Worm (Caenorhabditis elegans) whole organism, mixed stage, embryonic: ENCODE data around the gene srd-12.

Source experiments
- M03D4.4 ChIP-seq: sonication (generic microtip); optimal IDR thresholded peaks from 2 replicates; lab custom pipeline; 2017; ENCODE audit warnings: mild to moderate bottlenecking, missing genetic modification characterization, missing compliant biosample characterization
- blmp-1 ChIP-seq: fragments of 150-350 bp; optimal IDR thresholded peaks from 2 replicates; lab custom pipeline; 2014; ENCODE audit warnings: missing biosample characterization, missing genetic modification characterization
- ceh-39 ChIP-seq: fragments of 150-350 bp; optimal IDR thresholded peaks from 2 replicates; lab custom pipeline; 2014; ENCODE audit warnings: missing biosample characterization, missing genetic modification characterization
- ceh-43 ChIP-seq: fragments of 200-800 bp; sonication (Bioruptor generic); optimal IDR thresholded peaks from 2 replicates; lab custom pipeline; 2018; ENCODE audit warnings: mild to moderate bottlenecking, missing genetic modification characterization, moderate library complexity, missing compliant biosample characterization
- ceh-83 ChIP-seq: fragments of 200-800 bp; sonication (Bioruptor generic); optimal IDR thresholded peaks from 2 replicates; lab custom pipeline; 2018; ENCODE audit warnings: mild to moderate bottlenecking, missing genetic modification characterization, missing compliant biosample characterization
- ces-1 ChIP-seq: fragments of 150-350 bp; optimal IDR thresholded peaks from 2 replicates; lab custom pipeline; 2014; ENCODE audit warnings: missing biosample characterization, missing genetic modification reagents, missing genetic modification characterization
- drap-1 ChIP-seq: fragments of 200-800 bp; sonication (Bioruptor generic); optimal IDR thresholded peaks from 3 replicates; lab custom pipeline; 2018; ENCODE audit warnings: mild to moderate bottlenecking, missing genetic modification characterization, missing compliant biosample characterization
- elt-1 ChIP-seq: sonication (generic microtip); optimal IDR thresholded peaks from 2 replicates; lab custom pipeline; 2017; ENCODE audit warnings: missing genetic modification characterization, mild to moderate bottlenecking, missing compliant biosample characterization, antibody characterized with exemption, moderate library complexity, borderline replicate concordance; ENCODE audit not compliant: insufficient read depth
- flh-1 ChIP-seq: fragments of 200-800 bp; sonication (Bioruptor generic); optimal IDR thresholded peaks from 2 replicates; lab custom pipeline; 2018; ENCODE audit warnings: mild to moderate bottlenecking, missing genetic modification characterization, moderate library complexity, missing compliant biosample characterization
- ham-2 ChIP-seq: fragments of 200-800 bp; sonication (Bioruptor generic); optimal IDR thresholded peaks from 2 replicates; lab custom pipeline; 2018; ENCODE audit warnings: mild to moderate bottlenecking, missing genetic modification characterization, missing compliant biosample characterization
- hlh-1 ChIP-seq: fragments of 150-350 bp; optimal IDR thresholded peaks from 2 replicates; lab custom pipeline; 2014; ENCODE audit warnings: missing biosample characterization, missing genetic modification reagents, missing genetic modification characterization
- lin-13 ChIP-seq: fragments of 150-350 bp; optimal IDR thresholded peaks from 2 replicates; lab custom pipeline; 2014; ENCODE audit warnings: missing biosample characterization, missing genetic modification characterization
- lin-32 ChIP-seq: fragments of 200-800 bp; sonication (Bioruptor generic); optimal IDR thresholded peaks from 2 replicates; lab custom pipeline; 2018; ENCODE audit warnings: mild to moderate bottlenecking, missing genetic modification characterization, missing compliant biosample characterization
- mab-5 ChIP-seq: fragments of 150-350 bp; optimal IDR thresholded peaks from 2 replicates; lab custom pipeline; 2014; ENCODE audit warnings: missing biosample characterization, missing genetic modification characterization
- mep-1 ChIP-seq: fragments of 150-350 bp; optimal IDR thresholded peaks from 2 replicates; lab custom pipeline; 2017; ENCODE audit warnings: missing biosample characterization, missing genetic modification reagents, missing genetic modification characterization, inconsistent platforms
- mls-2 ChIP-seq: sonication (generic microtip); optimal IDR thresholded peaks from 2 replicates; lab custom pipeline; 2016; ENCODE audit warnings: mild to moderate bottlenecking, missing genetic modification characterization, moderate library complexity, missing compliant biosample characterization
- nhr-12 ChIP-seq: fragments of 150-350 bp; optimal IDR thresholded peaks from 2 replicates; lab custom pipeline; 2014; ENCODE audit warnings: missing biosample characterization, missing genetic modification characterization
- nhr-2 ChIP-seq: fragments of 150-350 bp; optimal IDR thresholded peaks from 2 replicates; lab custom pipeline; 2014; ENCODE audit warnings: missing biosample characterization, missing genetic modification characterization
- nhr-237 ChIP-seq: fragments of 150-350 bp; optimal IDR thresholded peaks from 2 replicates; lab custom pipeline; 2014; ENCODE audit warnings: missing biosample characterization, missing genetic modification characterization
- nhr-76 ChIP-seq: sonication (generic microtip); optimal IDR thresholded peaks from 2 replicates; lab custom pipeline; 2017; ENCODE audit warnings: missing biosample characterization, missing genetic modification characterization
- pha-4 ChIP-seq: fragments of 150-350 bp; optimal IDR thresholded peaks from 2 replicates; lab custom pipeline; 2018; ENCODE audit warnings: missing biosample characterization, missing genetic modification reagents, missing genetic modification characterization
- snpc-4 ChIP-seq: fragments of 150-350 bp; optimal IDR thresholded peaks from 2 replicates; lab custom pipeline; 2014; ENCODE audit warnings: missing biosample characterization, missing genetic modification characterization
- sptf-1 ChIP-seq: sonication (generic microtip); optimal IDR thresholded peaks from 2 replicates; lab custom pipeline; 2017; ENCODE audit warnings: mild to moderate bottlenecking, missing genetic modification characterization, moderate library complexity, missing compliant biosample characterization
- tbx-8 ChIP-seq: fragments of 200-800 bp; sonication (Bioruptor generic); optimal IDR thresholded peaks from 2 replicates; lab custom pipeline; 2018; ENCODE audit warnings: mild to moderate bottlenecking, missing genetic modification characterization, moderate library complexity, missing compliant biosample characterization
- unc-120 ChIP-seq: sonication (generic microtip); optimal IDR thresholded peaks from 2 replicates; lab custom pipeline; 2017; ENCODE audit warnings: missing genetic modification characterization, missing compliant biosample characterization; ENCODE audit not compliant: poor library complexity, severe bottlenecking
- unc-62 ChIP-seq: fragments of 150-350 bp; optimal IDR thresholded peaks from 2 replicates; lab custom pipeline; 2014; ENCODE audit warnings: missing biosample characterization, missing genetic modification reagents, missing genetic modification characterization
- ztf-11 ChIP-seq: fragments of 150-350 bp; optimal IDR thresholded peaks from 2 replicates; lab custom pipeline; 2014; ENCODE audit warnings: missing biosample characterization, missing genetic modification characterization

The srd-12 gene

ce11 chrIV:5600316-5600715, 29.7 kb downstream of the srd-12 start:
- TF ChIP-seq ces-1 (GFP tag; lab: Kevin White, UChicago) (peak; percentile 47), nhr-12 (tag; lab: Kevin White, UChicago) (no peak), elt-1 (tag; lab: Kevin White, UChicago) (no peak), ceh-39 (peak; percentile 43), ham-2 (GFP tag; lab: Kevin White, UChicago) (peak; percentile 54), nhr-2 (peak; percentile 78), blmp-1 (tag; lab: Kevin White, UChicago) (no peak), ceh-43 (no peak), nhr-76 (tag; lab: Kevin White, UChicago) (no peak), mls-2 (tag; lab: Kevin White, UChicago) (peak; percentile 56), ceh-83 (GFP tag; lab: Kevin White, UChicago) (no peak), unc-62 (GFP tag; lab: Kevin White, UChicago) (peak; percentile 43), pha-4 (peak; percentile 97), mab-5 (tag; lab: Kevin White, UChicago) (no peak), sptf-1 (tag; lab: Kevin White, UChicago) (peak; percentile 37), ztf-11 (tag; lab: Kevin White, UChicago) (peak; percentile 38), lin-13 (tag; lab: Kevin White, UChicago) (peak; percentile 68), mep-1 (tag; lab: Kevin White, UChicago) (peak; percentile 27), M03D4.4 (no peak), snpc-4 (tag; lab: Kevin White, UChicago) (no peak), drap-1 (GFP tag; lab: Kevin White, UChicago) (peak; percentile 0), unc-120 (tag; lab: Kevin White, UChicago) (peak; percentile 78), hlh-1 (tag; lab: Kevin White, UChicago) (peak; percentile 39)

- no peak for TF ChIP-seq mab-5 (tag; lab: Kevin White, UChicago)
These were observed 31.4 kb downstream of the srd-12 start for ce11 chrIV:5598515-5599132.

DNA sequence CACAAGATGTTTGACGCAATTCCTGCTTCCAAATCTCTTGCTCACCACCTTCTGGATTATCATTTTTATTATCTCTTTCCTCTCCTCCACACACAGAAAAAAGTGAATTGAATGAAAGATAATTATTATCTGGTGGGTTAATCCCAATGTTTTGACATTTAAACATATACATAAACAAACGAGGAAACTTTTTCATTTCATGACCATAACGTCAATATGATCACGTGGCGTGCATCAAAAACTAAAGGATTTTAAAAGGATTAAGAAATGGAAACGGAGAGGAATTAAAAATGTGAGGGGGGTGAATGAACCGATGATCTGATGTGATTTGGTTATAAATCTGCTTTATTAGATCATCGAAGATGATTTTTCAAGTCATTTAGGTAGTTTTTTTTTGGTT, 34.5 kb downstream of the srd-12 start:
- TF ChIP-seq ham-2 (GFP tag; lab: Kevin White, UChicago) (no peak), ceh-39 (no peak)

- TF ChIP-seq flh-1 (GFP tag; lab: Kevin White, UChicago) (no peak), drap-1 (GFP tag; lab: Kevin White, UChicago) (no peak), ceh-39 (no peak), hlh-1 (tag; lab: Kevin White, UChicago) (peak; percentile 94), sptf-1 (tag; lab: Kevin White, UChicago) (no peak), pha-4 (peak; percentile 65), unc-120 (tag; lab: Kevin White, UChicago) (peak; percentile 66), nhr-237 (tag; lab: Kevin White, UChicago) (no peak), snpc-4 (tag; lab: Kevin White, UChicago) (no peak), unc-62 (GFP tag; lab: Kevin White, UChicago) (peak; percentile 99)
These were observed 36.2 kb downstream of the srd-12 start for ce11 chrIV:5593804-5594214.

DNA sequence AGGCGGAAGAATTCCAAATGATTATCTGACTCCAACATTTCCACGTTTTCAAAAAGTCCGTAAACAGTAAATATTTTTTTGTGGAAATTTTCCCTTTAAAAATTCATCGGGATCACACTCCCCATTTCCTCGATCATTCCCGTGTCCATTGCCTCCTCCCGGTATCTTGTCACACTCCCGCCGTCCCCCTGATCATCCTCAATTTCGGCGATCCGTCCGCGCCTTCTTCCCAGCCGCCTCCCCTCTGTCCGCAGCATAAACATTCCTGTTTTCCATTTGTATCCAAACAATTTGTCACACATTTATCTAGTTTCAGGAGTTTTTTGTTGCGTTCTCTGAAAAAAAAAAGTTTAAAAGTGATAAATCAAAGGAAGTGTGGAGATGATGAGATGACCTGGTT, 37.1 kb downstream of the srd-12 start:
- TF ChIP-seq lin-32 (no peak), elt-1 (tag; lab: Kevin White, UChicago) (no peak), tbx-8 (GFP tag; lab: Kevin White, UChicago) (no peak), unc-62 (GFP tag; lab: Kevin White, UChicago) (no peak), drap-1 (GFP tag; lab: Kevin White, UChicago) (no peak), mls-2 (tag; lab: Kevin White, UChicago) (no peak), nhr-237 (tag; lab: Kevin White, UChicago) (no peak), nhr-12 (tag; lab: Kevin White, UChicago) (no peak), M03D4.4 (no peak), ham-2 (GFP tag; lab: Kevin White, UChicago) (no peak), ztf-11 (tag; lab: Kevin White, UChicago) (no peak), sptf-1 (tag; lab: Kevin White, UChicago) (no peak), ceh-39 (no peak), mab-5 (tag; lab: Kevin White, UChicago) (no peak)
